Fruit fly (Drosophila melanogaster) whole organism, prepupa: Measurements from ENCODE around the gene Ino80.

Experiments used
- Blimp-1 ChIP-seq: fragments of 200-800 bp; sonication (Bioruptor generic); optimal IDR thresholded peaks from 3 replicates; lab custom pipeline; 2017; ENCODE audit warnings: missing biosample characterization, missing genetic modification characterization, mild to moderate bottlenecking, moderate library complexity, missing genetic modification reagents
- CG11294 ChIP-seq: fragments of 200-800 bp; sonication (Bioruptor generic); IDR thresholded peaks from 2 replicates; pipeline ENCODE4 v1.3.6; 2022; ENCODE audit warnings: missing biosample characterization, missing genetic modification characterization
- CG11762 ChIP-seq: fragments of 200-800 bp; sonication (Bioruptor generic); optimal IDR thresholded peaks from 3 replicates; lab custom pipeline; 2016; ENCODE audit warnings: missing biosample characterization, missing genetic modification characterization; ENCODE audit not compliant: insufficient read depth
- CG11902 ChIP-seq: fragments of 200-800 bp; sonication (Bioruptor generic); optimal IDR thresholded peaks from 3 replicates; lab custom pipeline; 2016; ENCODE audit warnings: missing biosample characterization, missing genetic modification characterization
- CG1621 ChIP-seq: fragments of 200-800 bp; sonication (Bioruptor generic); optimal IDR thresholded peaks from 3 replicates; lab custom pipeline; 2018; ENCODE audit warnings: missing biosample characterization, mild to moderate bottlenecking, missing genetic modification characterization
- CG3032 ChIP-seq: fragments of 200-800 bp; optimal IDR thresholded peaks from 2 replicates; lab custom pipeline; 2019; ENCODE audit warnings: missing biosample characterization, mild to moderate bottlenecking, missing genetic modification characterization, moderate library complexity
- CG32006 ChIP-seq: fragments of 200-800 bp; sonication (Bioruptor generic); optimal IDR thresholded peaks from 3 replicates; lab custom pipeline; 2017; ENCODE audit warnings: missing biosample characterization, mild to moderate bottlenecking, missing genetic modification characterization
- CG34406 ChIP-seq: fragments of 200-800 bp; sonication (Bioruptor generic); optimal IDR thresholded peaks from 3 replicates; lab custom pipeline; 2016; ENCODE audit warnings: missing biosample characterization, missing genetic modification characterization
- CG3919 ChIP-seq: fragments of 200-800 bp; sonication (Bioruptor generic); optimal IDR thresholded peaks from 3 replicates; lab custom pipeline; 2016; ENCODE audit warnings: missing biosample characterization, missing genetic modification characterization
- CG4318 ChIP-seq: fragments of 200-800 bp; sonication (Bioruptor generic); optimal IDR thresholded peaks from 3 replicates; lab custom pipeline; 2017; ENCODE audit warnings: missing biosample characterization, mild to moderate bottlenecking, missing genetic modification characterization
- CG6276 ChIP-seq: fragments of 200-800 bp; sonication (Bioruptor generic); optimal IDR thresholded peaks from 2 replicates; lab custom pipeline; 2017; ENCODE audit warnings: missing biosample characterization, mild to moderate bottlenecking, missing genetic modification characterization
- CG6792 ChIP-seq: fragments of 200-800 bp; sonication (Bioruptor generic); optimal IDR thresholded peaks from 3 replicates; lab custom pipeline; 2016; ENCODE audit warnings: missing biosample characterization, missing genetic modification characterization
- CG6854 ChIP-seq: fragments of 200-800 bp; sonication (Bioruptor generic); optimal IDR thresholded peaks from 2 replicates; lab custom pipeline; 2017; ENCODE audit warnings: missing biosample characterization, mild to moderate bottlenecking, missing genetic modification characterization
- CG8119 ChIP-seq: fragments of 200-800 bp; sonication (Bioruptor generic); IDR thresholded peaks from 3 replicates; pipeline ENCODE4 v1.3.6; 2022; ENCODE audit warnings: missing biosample characterization, missing genetic modification characterization
- CG8319 ChIP-seq: fragments of 200-800 bp; sonication (Bioruptor generic); optimal IDR thresholded peaks from 3 replicates; lab custom pipeline; 2016; ENCODE audit warnings: missing biosample characterization, missing genetic modification characterization
- CG9139 ChIP-seq: fragments of 200-800 bp; sonication (Bioruptor generic); optimal IDR thresholded peaks from 3 replicates; lab custom pipeline; 2017; ENCODE audit warnings: missing biosample characterization, mild to moderate bottlenecking, missing genetic modification characterization
- Eip75B ChIP-seq: fragments of 200-800 bp; sonication (Bioruptor generic); optimal IDR thresholded peaks from 3 replicates; lab custom pipeline; 2016; ENCODE audit warnings: missing biosample characterization, missing genetic modification characterization
- Eip78C ChIP-seq: fragments of 200-800 bp; sonication (Bioruptor generic); peaks from one replicate; lab custom pipeline; 2016; ENCODE audit warnings: missing biosample characterization, missing genetic modification characterization
- Ets21C ChIP-seq: fragments of 200-800 bp; sonication (Bioruptor generic); optimal IDR thresholded peaks from 3 replicates; lab custom pipeline; 2016; ENCODE audit warnings: missing biosample characterization, missing genetic modification characterization
- Ets96B ChIP-seq: fragments of 200-800 bp; optimal IDR thresholded peaks from 2 replicates; lab custom pipeline; 2019; ENCODE audit warnings: missing biosample characterization, mild to moderate bottlenecking, missing genetic modification characterization, moderate library complexity
- Gug ChIP-seq: fragments of 200-800 bp; sonication (Bioruptor generic); IDR thresholded peaks from 2 replicates; pipeline ENCODE4 v1.3.6; 2022; ENCODE audit warnings: missing biosample characterization, missing genetic modification characterization
- Hr38 ChIP-seq: sonication (Bioruptor generic); optimal IDR thresholded peaks from 2 replicates; lab custom pipeline; 2016; ENCODE audit warnings: missing biosample characterization, missing genetic modification characterization
- Hr39 ChIP-seq: fragments of 200-800 bp; sonication (Bioruptor generic); optimal IDR thresholded peaks from 2 replicates; lab custom pipeline; 2016; ENCODE audit warnings: missing biosample characterization, missing genetic modification characterization
- Hr4 ChIP-seq: fragments of 200-800 bp; sonication (Bioruptor generic); optimal IDR thresholded peaks from 3 replicates; lab custom pipeline; 2016; ENCODE audit warnings: missing biosample characterization, missing genetic modification characterization
- Lpt ChIP-seq: fragments of 200-800 bp; sonication (Bioruptor generic); optimal IDR thresholded peaks from 3 replicates; lab custom pipeline; 2016; ENCODE audit warnings: missing biosample characterization, missing genetic modification characterization
- Met ChIP-seq: fragments of 200-800 bp; sonication (Bioruptor generic); optimal IDR thresholded peaks from 3 replicates; lab custom pipeline; 2016; ENCODE audit warnings: missing biosample characterization, missing genetic modification characterization
- OdsH ChIP-seq: fragments of 200-800 bp; sonication (Bioruptor generic); optimal IDR thresholded peaks from 3 replicates; lab custom pipeline; 2016; ENCODE audit warnings: missing biosample characterization, missing genetic modification characterization
- Smox ChIP-seq: fragments of 200-800 bp; sonication (Bioruptor generic); optimal IDR thresholded peaks from 3 replicates; lab custom pipeline; 2016; ENCODE audit warnings: missing biosample characterization, missing genetic modification characterization
- Sox14 ChIP-seq: fragments of 200-800 bp; sonication (Bioruptor generic); optimal IDR thresholded peaks from 3 replicates; lab custom pipeline; 2016; ENCODE audit warnings: missing biosample characterization, missing genetic modification characterization
- Sox15 ChIP-seq: fragments of 200-800 bp; sonication (Bioruptor generic); optimal IDR thresholded peaks from 3 replicates; lab custom pipeline; 2016; ENCODE audit warnings: missing biosample characterization, missing genetic modification characterization
- achi ChIP-seq: fragments of 200-800 bp; sonication (Bioruptor generic); optimal IDR thresholded peaks from 3 replicates; lab custom pipeline; 2016; ENCODE audit warnings: missing biosample characterization, missing genetic modification characterization
- acj6 ChIP-seq: fragments of 200-800 bp; sonication (Bioruptor generic); optimal IDR thresholded peaks from 3 replicates; lab custom pipeline; 2016; ENCODE audit warnings: missing biosample characterization, missing genetic modification characterization
- cyc ChIP-seq: fragments of 200-800 bp; sonication (Bioruptor generic); optimal IDR thresholded peaks from 3 replicates; lab custom pipeline; 2016; ENCODE audit warnings: missing biosample characterization, missing genetic modification characterization
- dac ChIP-seq: fragments of 200-800 bp; sonication (Bioruptor generic); optimal IDR thresholded peaks from 2 replicates; lab custom pipeline; 2017; ENCODE audit warnings: missing biosample characterization, mild to moderate bottlenecking, missing genetic modification characterization
- dsx ChIP-seq: fragments of 200-800 bp; optimal IDR thresholded peaks from 3 replicates; lab custom pipeline; 2019; ENCODE audit warnings: missing biosample characterization, mild to moderate bottlenecking, missing genetic modification characterization, moderate library complexity; ENCODE audit not compliant: poor library complexity, severe bottlenecking
- eg ChIP-seq: fragments of 200-800 bp; sonication (Bioruptor generic); IDR thresholded peaks from 3 replicates; pipeline ENCODE4 v1.3.6; 2022; ENCODE audit warnings: missing biosample characterization, missing genetic modification characterization
- esn ChIP-seq: fragments of 200-800 bp; sonication (Bioruptor generic); optimal IDR thresholded peaks from 2 replicates; lab custom pipeline; 2016; ENCODE audit warnings: missing biosample characterization, mild to moderate bottlenecking, missing genetic modification characterization, moderate library complexity
- fd59A ChIP-seq: fragments of 200-800 bp; sonication (Bioruptor generic); optimal IDR thresholded peaks from 2 replicates; lab custom pipeline; 2017; ENCODE audit warnings: missing biosample characterization, mild to moderate bottlenecking, missing genetic modification characterization, missing genetic modification reagents
- fd85E ChIP-seq: fragments of 200-800 bp; sonication (Bioruptor generic); optimal IDR thresholded peaks from 3 replicates; lab custom pipeline; 2016; ENCODE audit warnings: missing biosample characterization, missing genetic modification characterization
- fkh ChIP-seq: fragments of 200-800 bp; sonication (Bioruptor generic); optimal IDR thresholded peaks from 3 replicates; lab custom pipeline; 2017; ENCODE audit warnings: missing biosample characterization, mild to moderate bottlenecking, missing genetic modification characterization, moderate library complexity
- lz ChIP-seq: fragments of 200-800 bp; sonication (Bioruptor generic); optimal IDR thresholded peaks from 3 replicates; lab custom pipeline; 2016; ENCODE audit warnings: missing biosample characterization, missing genetic modification characterization
- net ChIP-seq: fragments of 200-800 bp; sonication (Bioruptor generic); optimal IDR thresholded peaks from 3 replicates; lab custom pipeline; 2016; ENCODE audit warnings: missing biosample characterization, missing genetic modification characterization
- salr ChIP-seq, 2 experiments: fragments of 200-800 bp; sonication (Bioruptor generic); optimal IDR thresholded peaks; 3 replicates each; lab custom pipeline; 2016 to 2018; ENCODE audit warnings: missing biosample characterization in 2 of 2, missing genetic modification characterization in 2 of 2, mild to moderate bottlenecking in 1 of 2
- spab ChIP-seq: fragments of 200-800 bp; sonication (Bioruptor generic); optimal IDR thresholded peaks from 2 replicates; lab custom pipeline; 2017; ENCODE audit warnings: missing biosample characterization, mild to moderate bottlenecking, missing genetic modification characterization, missing genetic modification reagents
- ss ChIP-seq, 2 experiments: fragments of 200-800 bp; sonication (Bioruptor generic); optimal IDR thresholded peaks; 2 replicates in 1 of 2; 3 replicates in 1 of 2; lab custom pipeline; 2017 to 2018; ENCODE audit warnings: mild to moderate bottlenecking in 2 of 2, missing biosample characterization in 2 of 2, missing genetic modification characterization in 2 of 2, moderate library complexity in 1 of 2
- svp ChIP-seq: fragments of 200-800 bp; sonication (Bioruptor generic); peaks from one replicate; lab custom pipeline; 2016; ENCODE audit warnings: missing biosample characterization, missing genetic modification characterization
- topi ChIP-seq: fragments of 200-800 bp; sonication (Bioruptor generic); optimal IDR thresholded peaks from 3 replicates; lab custom pipeline; 2016; ENCODE audit warnings: missing biosample characterization, missing genetic modification characterization
- vri ChIP-seq: fragments of 200-800 bp; sonication (Bioruptor generic); optimal IDR thresholded peaks from 3 replicates; lab custom pipeline; 2016; ENCODE audit warnings: missing biosample characterization, mild to moderate bottlenecking, missing genetic modification characterization

Ino80 gene

DNA sequence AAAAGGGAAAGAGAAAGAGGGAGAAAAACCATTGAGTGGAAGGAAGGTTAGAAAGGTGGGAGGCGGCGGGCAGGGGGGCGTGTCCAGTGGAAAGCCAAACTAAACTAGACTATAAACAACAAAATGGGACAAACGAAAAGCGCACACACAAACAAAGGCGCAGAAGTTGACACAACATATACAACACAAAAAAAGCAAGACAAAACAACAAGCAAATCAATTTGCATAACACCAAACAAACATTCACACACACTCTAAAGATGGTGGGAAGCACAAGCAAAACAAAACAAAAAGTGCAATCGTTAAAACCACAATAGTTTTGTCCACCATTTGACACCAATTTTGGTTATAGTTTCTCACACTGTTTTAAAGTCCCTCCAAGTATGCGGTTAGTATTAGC, 80.6 kb downstream of the Ino80 start:
- TF ChIP-seq fd59A (GFP tag; lab: Kevin White, UChicago) (no peak), dac (no peak), esn (GFP tag; lab: Kevin White, UChicago) (no peak), CG34406 (GFP tag; lab: Kevin White, UChicago) (no peak), CG6276 (GFP tag; lab: Kevin White, UChicago) (no peak), Smox (GFP tag; lab: Kevin White, UChicago) (no peak), ss (GFP tag; optimal IDR thresholded peaks at IDR 0.05; lab: Kevin White, UChicago) (no peak), topi (GFP tag; lab: Kevin White, UChicago) (no peak), Hr39 (GFP tag; lab: Kevin White, UChicago) (no peak), achi (no peak), CG4318 (GFP tag; lab: Kevin White, UChicago) (no peak), CG8119 (GFP tag; lab: Robert Waterston, UW) (no peak), lz (GFP tag; lab: Kevin White, UChicago) (no peak), Sox15 (GFP tag; lab: Kevin White, UChicago) (no peak), net (GFP tag; lab: Kevin White, UChicago) (no peak), svp (GFP tag; lab: Kevin White, UChicago) (no peak), fd85E (GFP tag; lab: Kevin White, UChicago) (no peak), Eip78C (GFP tag; lab: Kevin White, UChicago) (no peak)

DNA sequence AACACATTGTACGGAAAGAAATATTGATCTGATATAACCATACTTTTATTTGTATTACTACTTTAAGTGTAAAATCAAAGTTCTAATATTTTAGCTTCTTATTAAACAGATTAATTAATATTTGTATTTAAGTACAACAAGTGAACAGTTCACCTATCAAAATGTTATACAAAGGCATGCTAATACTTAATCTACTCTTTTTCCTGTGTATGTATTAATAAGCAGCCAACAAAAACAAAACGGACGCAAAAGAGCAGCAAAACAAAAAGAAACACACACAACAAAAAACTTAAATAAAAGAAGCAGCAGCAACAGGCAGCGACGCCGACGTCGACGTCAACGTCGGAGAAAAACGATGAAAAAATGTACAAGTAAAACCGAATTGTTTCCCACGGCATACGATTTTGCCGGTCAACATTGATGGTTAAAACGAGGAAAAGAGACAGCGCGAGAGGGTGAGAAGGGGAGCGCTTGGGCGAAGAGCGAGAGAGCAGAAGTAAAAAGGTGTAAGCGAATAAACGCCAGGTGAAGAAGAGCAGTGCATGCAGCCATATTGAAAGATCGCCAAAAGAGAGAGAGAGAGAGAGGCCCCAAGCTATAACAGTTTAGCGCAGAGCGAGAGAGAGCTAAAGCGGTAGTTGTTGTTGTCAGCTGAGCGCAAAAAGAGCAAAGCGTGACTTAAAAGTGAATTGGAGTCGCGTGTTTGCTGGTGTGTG, 81.3 kb downstream of the Ino80 start:
- TF ChIP-seq CG34406 (GFP tag; lab: Kevin White, UChicago) (peak; percentile 31), CG3919 (peak; percentile 25), CG3032 (tag; lab: Kevin White, UChicago) (peak; percentile 80), fkh (GFP tag; lab: Kevin White, UChicago) (peak; percentile 0), Sox14 (peak; percentile 29), salr (GFP tag; optimal IDR thresholded peaks at IDR 0.05; lab: Kevin White, UChicago) (peak; percentile 42 to 45), Ets21C (no peak), CG11294 (GFP tag; lab: Robert Waterston, UW) (no peak), CG11902 (GFP tag; lab: Kevin White, UChicago) (no peak), svp (GFP tag; lab: Kevin White, UChicago) (peak; percentile 61), Smox (GFP tag; lab: Kevin White, UChicago) (peak; percentile 13), CG9139 (GFP tag; lab: Kevin White, UChicago) (peak; percentile 95), dac (peak; percentile 5), CG32006 (GFP tag; lab: Kevin White, UChicago) (peak; percentile 25), fd85E (GFP tag; lab: Kevin White, UChicago) (no peak), spab (peak; percentile 90), CG11762 (GFP tag; lab: Kevin White, UChicago) (peak; percentile 0), fd59A (GFP tag; lab: Kevin White, UChicago) (peak; percentile 65), Eip75B (GFP tag; lab: Kevin White, UChicago) (peak; percentile 52), CG1621 (tag; lab: Kevin White, UChicago) (peak; percentile 87), vri (GFP tag; lab: Kevin White, UChicago) (peak; percentile 5), Blimp-1 (GFP tag; lab: Kevin White, UChicago) (peak; percentile 58), Met (peak; percentile 45), net (GFP tag; lab: Kevin White, UChicago) (peak; percentile 58), Ets96B (tag; lab: Kevin White, UChicago) (peak; percentile 87), Hr38 (GFP tag; lab: Kevin White, UChicago) (no peak), Sox15 (GFP tag; lab: Kevin White, UChicago) (no peak), CG6792 (GFP tag; lab: Kevin White, UChicago) (peak; percentile 9), Lpt (peak; percentile 67), Gug (GFP tag; lab: Robert Waterston, UW) (no peak; the same call in 1 of the 2 replicates), CG6854 (GFP tag; lab: Kevin White, UChicago) (peak; percentile 74), eg (GFP tag; lab: Robert Waterston, UW) (peak; percentile 82), CG4318 (GFP tag; lab: Kevin White, UChicago) (peak; percentile 7), Hr4 (GFP tag; lab: Kevin White, UChicago) (peak; percentile 46), dsx (GFP tag; lab: Kevin White, UChicago) (peak; percentile 66), cyc (GFP tag; lab: Kevin White, UChicago) (peak; percentile 5), CG8319 (GFP tag; lab: Kevin White, UChicago) (no peak), acj6 (no peak), OdsH (GFP tag; lab: Kevin White, UChicago) (peak; percentile 15)
